Worm (Caenorhabditis elegans): Measurements from ENCODE around the gene C29A12.1.

DNA sequence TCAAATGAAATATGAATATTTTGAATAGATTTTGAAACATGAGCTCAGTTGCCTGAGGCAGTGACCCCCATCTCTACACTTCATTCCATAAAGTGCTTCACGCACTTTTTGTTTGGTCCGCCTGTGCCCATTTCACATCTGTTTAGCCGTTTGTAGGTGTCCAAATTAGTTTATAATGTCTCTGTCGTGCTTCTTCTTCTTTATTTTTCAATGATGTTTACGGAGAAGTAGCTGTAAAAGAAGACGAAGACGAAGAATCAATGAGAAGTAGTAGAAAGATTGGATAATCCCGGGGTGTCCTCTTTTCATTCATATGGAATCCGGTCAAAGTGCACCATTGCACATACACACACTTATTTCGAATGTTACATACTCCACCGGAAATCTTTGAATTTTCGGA is 26.1 kb upstream of the C29A12.1 start:
- TF ChIP-seq nhr-12 (tag; optimal IDR thresholded peaks at IDR 0.05), result no peak
- TF ChIP-seq unc-62 (GFP tag; optimal IDR thresholded peaks at IDR 0.05), result no peak
- no peak for TF ChIP-seq cnd-1 (tag; optimal IDR thresholded peaks at IDR 0.05)
- no peak for TF ChIP-seq nhr-76 (tag; optimal IDR thresholded peaks at IDR 0.05)
- no peak for TF ChIP-seq snpc-4 (tag; optimal IDR thresholded peaks at IDR 0.05)
- TF ChIP-seq mep-1 (tag; optimal IDR thresholded peaks at IDR 0.05), result no peak
- TF ChIP-seq pha-4 (tag; optimal IDR thresholded peaks at IDR 0.05), result no peak
- no peak for TF ChIP-seq drap-1 (GFP tag; optimal IDR thresholded peaks at IDR 0.05)
- no peak for TF ChIP-seq blmp-1 (tag; optimal IDR thresholded peaks at IDR 0.05)
- no peak for TF ChIP-seq mab-5 (tag; optimal IDR thresholded peaks at IDR 0.05)
- TF ChIP-seq nhr-237 (tag; optimal IDR thresholded peaks at IDR 0.05), result no peak
- no peak for TF ChIP-seq ztf-11 (tag; optimal IDR thresholded peaks at IDR 0.05)
- no peak for TF ChIP-seq M03D4.4 (tag; optimal IDR thresholded peaks at IDR 0.05)

All from whole organism, mixed stage, embryonic.